Worm (Caenorhabditis elegans): ENCODE results near the gene Y77E11A.12.

- no peak for TF ChIP-seq drap-1 (GFP tag; optimal IDR thresholded peaks at IDR 0.05)
- no peak for TF ChIP-seq nhr-76 (tag; optimal IDR thresholded peaks at IDR 0.05)
- TF ChIP-seq tbx-8 (GFP tag; optimal IDR thresholded peaks at IDR 0.05): no peak
- TF ChIP-seq lin-13 (tag; optimal IDR thresholded peaks at IDR 0.05): no peak
- no peak for TF ChIP-seq ces-1 (GFP tag; optimal IDR thresholded peaks at IDR 0.05)
- TF ChIP-seq nhr-237 (tag; optimal IDR thresholded peaks at IDR 0.05): no peak
- TF ChIP-seq blmp-1 (tag; optimal IDR thresholded peaks at IDR 0.05): no peak
- TF ChIP-seq ceh-39 (tag; optimal IDR thresholded peaks at IDR 0.05): no peak
- TF ChIP-seq unc-120 (tag; optimal IDR thresholded peaks at IDR 0.05; ENCODE audit: poor library complexity, severe bottlenecking): no peak
- TF ChIP-seq cnd-1 (tag; optimal IDR thresholded peaks at IDR 0.05): no peak
- no peak for TF ChIP-seq unc-39 (tag; optimal IDR thresholded peaks at IDR 0.05)
- TF ChIP-seq snpc-4 (tag; optimal IDR thresholded peaks at IDR 0.05): no peak
Observed at ce11 chrIV:1461463-1461862, 13.4 kb downstream of the Y77E11A.12 start.
